Fruit fly (Drosophila melanogaster) whole organism, larva: ENCODE data around the gene CG42813.

Experiments
- noc ChIP-seq: fragments of 200-800 bp; sonication (Bioruptor generic); optimal IDR thresholded peaks from 3 replicates; lab custom pipeline; 2019; ENCODE audit warnings: missing biosample characterization, mild to moderate bottlenecking, missing genetic modification characterization, moderate library complexity

Gene CG42813

DNA sequence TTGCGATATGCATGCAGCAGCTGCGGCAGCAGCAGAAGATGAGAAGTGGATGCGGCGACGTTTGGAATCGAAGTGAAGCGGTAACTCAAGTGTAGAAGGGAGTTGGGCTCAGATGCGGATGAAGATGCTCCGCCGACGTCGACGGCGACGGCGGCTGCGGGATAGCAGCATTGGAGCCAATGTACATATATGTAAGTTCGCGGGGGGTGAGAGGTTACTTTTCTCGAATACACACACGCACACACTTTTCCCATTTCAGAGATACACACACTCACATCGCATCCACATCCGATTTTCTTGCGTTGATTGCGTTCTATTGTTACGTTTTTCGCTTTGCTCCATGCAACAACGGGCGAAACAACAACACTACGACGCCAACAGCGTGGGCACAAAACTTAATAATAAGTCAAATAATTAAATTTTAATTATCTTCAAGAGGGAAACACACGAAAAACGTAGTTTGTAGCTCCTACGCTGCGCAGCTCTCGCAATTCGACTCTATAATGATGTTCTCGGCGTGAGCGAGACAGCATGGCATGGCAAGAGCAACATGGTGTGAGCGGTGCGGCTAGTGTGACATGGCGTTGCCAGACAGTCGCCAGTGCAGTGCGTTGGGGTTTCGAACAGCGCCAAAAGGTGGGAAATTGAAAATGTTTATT lies 16.5 kb upstream of the CG42813 start, which contains the start of gene CG18766:
Gene CG18766 (minus strand): TSS at position 508 of the 659 bp plus-strand sequence.
- no peak for TF ChIP-seq noc (tag; lab: Kevin White, UChicago)

dm6 chr3R:27244412-27244741 lies 16.0 kb upstream of the CG42813 start:
- no peak for TF ChIP-seq noc (tag; lab: Kevin White, UChicago)

dm6 chr3R:27240967-27241366 lies 12.6 kb upstream of the CG42813 start, which contains the start of gene CG17991:
Gene CG17991 (plus strand): TSS chr3R:27241267.
- no peak for TF ChIP-seq noc (tag; lab: Kevin White, UChicago)

dm6 chr3R:27238438-27239301 lies 10.3 kb upstream of the CG42813 start, which contains the start of the genes CG31064 and PolA2:
Gene CG31064 (minus strand): TSS chr3R:27239085.
Gene PolA2 (plus strand): TSS chr3R:27239163.
- no peak for TF ChIP-seq noc (tag; lab: Kevin White, UChicago)

DNA sequence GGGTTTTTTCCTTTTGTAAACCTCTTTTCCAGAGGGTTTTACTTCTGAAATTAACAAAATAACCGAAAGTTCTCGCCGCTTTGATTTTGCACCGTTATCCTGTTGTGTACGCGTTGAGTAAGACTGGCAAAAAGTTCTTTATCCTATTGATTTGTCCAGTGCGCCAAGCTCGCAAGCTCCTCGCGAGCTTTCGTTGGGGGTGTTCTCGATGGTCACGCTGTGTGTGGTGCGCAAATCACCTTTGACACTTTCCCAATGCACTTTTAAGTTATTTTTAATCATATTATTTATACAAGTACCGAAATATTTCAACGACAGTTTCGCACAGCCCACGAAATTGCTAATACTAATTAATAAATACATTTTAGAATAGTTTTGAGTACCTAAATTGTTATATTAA lies 9.6 kb upstream of the CG42813 start:
- TF ChIP-seq noc (tag; lab: Kevin White, UChicago), result no peak

dm6 chr3R:27233398-27233797 lies 5.0 kb upstream of the CG42813 start, which contains the start of gene CG31068:
Gene CG31068 (plus strand): TSS chr3R:27233698.
- no peak for TF ChIP-seq noc (tag; lab: Kevin White, UChicago)

DNA sequence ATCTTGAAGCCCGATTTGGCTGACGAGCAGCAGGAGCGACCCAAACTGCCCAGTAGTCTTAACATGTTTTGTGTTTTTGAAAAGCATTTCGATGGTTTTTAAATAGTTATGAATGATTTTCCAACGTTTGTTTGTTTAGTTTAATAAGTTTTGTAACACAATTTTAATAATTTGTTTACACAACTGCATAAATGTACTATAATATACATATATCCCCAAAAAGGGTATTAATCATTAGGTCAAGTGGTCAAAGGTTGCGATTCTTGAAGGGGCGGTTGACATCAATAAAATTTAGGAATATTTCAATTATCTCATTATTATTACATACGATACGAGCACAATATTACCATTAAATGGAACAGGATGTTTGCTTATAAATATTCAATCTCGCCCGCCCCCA lies 1.0 kb upstream of the CG42813 start, which contains the start of gene CG42814:
Gene CG42814 (minus strand): TSS at position 101 of the 400 bp plus-strand sequence.
- TF ChIP-seq noc (tag; lab: Kevin White, UChicago), result no peak

DNA sequence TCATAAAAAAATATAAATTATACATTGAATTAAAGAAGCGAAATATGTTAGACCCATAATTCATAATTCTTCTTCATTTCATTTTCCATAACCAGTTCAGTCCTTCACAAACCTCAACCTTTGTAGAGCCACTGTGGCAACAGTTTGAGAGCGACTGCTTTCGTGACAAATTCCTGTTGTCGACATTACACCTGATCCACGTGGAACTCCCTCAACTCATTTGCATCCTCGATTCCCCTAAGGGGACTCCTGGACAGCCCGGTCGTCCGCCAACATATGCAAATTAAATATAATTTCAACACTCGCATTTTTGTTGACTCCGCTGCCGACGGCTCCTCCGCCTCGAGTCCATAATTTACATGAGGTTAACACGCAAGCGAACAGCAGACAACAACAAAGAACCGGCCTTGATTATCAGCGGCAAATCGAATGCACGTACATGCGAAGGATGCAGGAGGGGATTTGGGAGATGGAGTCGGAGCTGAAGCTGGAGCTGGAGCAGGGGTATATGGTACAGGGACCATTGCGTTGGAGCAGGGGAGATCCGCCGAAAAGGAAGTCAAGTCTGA lies 2.2 kb downstream of the CG42813 start:
- TF ChIP-seq noc (tag; lab: Kevin White, UChicago), result no peak

dm6 chr3R:27225490-27225889 lies 2.9 kb downstream of the CG42813 start:
- TF ChIP-seq noc (tag; lab: Kevin White, UChicago), result no peak

DNA sequence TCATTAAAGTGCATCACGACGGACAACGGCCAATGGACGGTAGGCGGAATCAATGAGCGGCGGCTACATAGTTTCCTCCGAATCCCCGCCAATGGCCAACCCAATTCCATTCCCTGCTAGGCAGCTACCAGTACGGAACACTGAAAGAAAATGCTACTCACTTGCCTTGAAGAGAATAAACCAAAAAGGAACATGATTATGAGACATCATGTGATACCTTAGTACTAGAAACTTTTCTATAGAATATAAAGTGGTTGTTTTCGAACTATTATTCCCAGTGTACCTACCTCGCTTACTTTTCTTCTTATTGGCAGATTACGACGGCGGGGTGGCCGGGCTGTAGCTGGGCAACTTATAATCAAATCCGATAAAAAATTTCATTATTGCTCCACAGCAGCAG lies 3.6 kb downstream of the CG42813 start:
- TF ChIP-seq noc (tag; lab: Kevin White, UChicago), result no peak

- no peak for TF ChIP-seq noc (tag; lab: Kevin White, UChicago)
Measured at dm6 chr3R:27223012-27223411, 5.3 kb downstream of the CG42813 start.

dm6 chr3R:27222013-27222673 lies 6.2 kb downstream of the CG42813 start:
- no peak for TF ChIP-seq noc (tag; lab: Kevin White, UChicago)

DNA sequence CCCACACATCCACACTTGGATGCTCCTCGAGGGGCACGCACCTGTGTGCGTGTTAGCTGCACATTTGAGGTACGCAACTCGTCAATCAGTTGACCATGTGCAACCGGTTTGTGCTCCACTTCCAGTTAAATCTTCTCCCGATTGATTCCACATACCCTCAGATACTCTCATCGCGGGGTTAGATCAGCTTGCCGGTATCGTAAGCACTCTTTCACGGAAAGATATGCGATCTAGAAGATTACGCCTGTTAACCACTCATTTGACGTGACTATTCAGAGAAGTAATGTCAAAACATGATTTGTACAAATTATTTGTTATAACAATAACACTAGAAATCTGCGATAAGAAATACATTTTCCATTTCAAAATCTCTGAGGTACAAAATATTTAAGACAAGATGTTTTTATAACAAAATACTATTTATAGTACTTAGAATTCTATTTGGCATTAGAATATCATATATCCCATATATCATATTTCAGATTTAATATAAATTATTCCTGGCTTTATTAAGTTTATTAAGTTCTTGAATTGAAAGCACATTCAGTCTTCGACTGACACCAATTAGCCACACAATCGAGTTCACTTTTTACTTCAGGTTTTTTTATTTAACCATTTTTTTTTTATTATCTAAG lies 7.4 kb downstream of the CG42813 start:
- no peak for TF ChIP-seq noc (tag; lab: Kevin White, UChicago)

DNA sequence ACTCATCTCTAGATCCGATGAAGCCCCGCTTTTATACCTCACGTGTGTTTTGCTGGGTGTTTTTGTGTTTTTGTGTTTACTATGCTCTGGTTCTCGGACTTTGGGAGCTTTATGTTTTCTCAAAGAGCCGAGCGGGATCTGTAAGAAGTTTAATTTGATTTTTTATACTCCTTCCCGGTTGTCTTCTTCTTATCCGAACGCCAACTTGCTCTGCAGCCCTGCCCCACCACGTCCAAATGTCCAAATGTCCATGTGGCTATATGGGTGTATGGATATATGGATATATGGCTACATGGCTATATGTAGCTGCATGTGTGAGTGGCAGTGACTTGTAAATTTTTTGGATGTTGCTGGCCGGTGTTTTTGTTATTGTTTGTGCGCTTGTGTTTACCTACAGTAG lies 9.5 kb downstream of the CG42813 start:
- no peak for TF ChIP-seq noc (tag; lab: Kevin White, UChicago)

dm6 chr3R:27218288-27218687 lies 10.1 kb downstream of the CG42813 start:
- no peak for TF ChIP-seq noc (tag; lab: Kevin White, UChicago)
